Worm (Caenorhabditis elegans) whole organism, young adult: ENCODE data around the gene C12D5.9.

Experiments
- dpl-1 ChIP-seq: fragments of 150-350 bp; optimal IDR thresholded peaks from 2 replicates; lab custom pipeline; 2014; ENCODE audit warnings: missing biosample characterization, missing genetic modification reagents, missing genetic modification characterization
- madf-3 ChIP-seq: fragments of 200-800 bp; sonication (Bioruptor generic); IDR thresholded peaks from 2 replicates; pipeline ENCODE4 v1.3.6; 2022; ENCODE audit warnings: missing genetic modification reagents, missing genetic modification characterization, missing compliant biosample characterization
- rec-8 ChIP-seq, 2 experiments: sonication (generic microtip); optimal IDR thresholded peaks; 2 replicates each; lab custom pipeline; 2016; ENCODE audit warnings: mild to moderate bottlenecking in 2 of 2, missing genetic modification characterization in 2 of 2, missing genetic modification reagents in 2 of 2, missing genotype in 2 of 2, missing biosample characterization in 1 of 2, missing compliant biosample characterization in 1 of 2, moderate library complexity in 1 of 2

- TF ChIP-seq madf-3 (no peak), dpl-1 (GFP tag; lab: Kevin White, UChicago) (no peak), rec-8 (tag; optimal IDR thresholded peaks at IDR 0.05; lab: Kevin White, UChicago) (no peak)
Measured at ce11 chrV:7672258-7672657, 17.5 kb downstream of the C12D5.9 start, which contains the start of gene C12D5.4.
